Fruit fly (Drosophila melanogaster) whole organism, embryonic: Measurements from ENCODE around the gene CG15536.
A peak's percentile ranks its signal among the peaks of the same experiment; 100 is the strongest.

ENCODE experiments used
- Antp ChIP-seq: fragments of 200-800 bp; sonication (Bioruptor generic); optimal IDR thresholded peaks from 3 replicates; lab custom pipeline; 2016; ENCODE audit warnings: missing biosample characterization, missing genetic modification characterization
- BtbVII ChIP-seq: fragments of 200-800 bp; sonication (Bioruptor generic); optimal IDR thresholded peaks from 3 replicates; lab custom pipeline; 2017; ENCODE audit warnings: missing biosample characterization, mild to moderate bottlenecking, missing genetic modification characterization
- C15 ChIP-seq: fragments of 200-800 bp; sonication (Bioruptor generic); IDR thresholded peaks from 3 replicates; pipeline ENCODE4 v1.3.6; 2022; ENCODE audit warnings: missing biosample characterization, missing genetic modification characterization
- CG10959 ChIP-seq: fragments of 200-800 bp; sonication (Bioruptor generic); IDR thresholded peaks from 2 replicates; pipeline ENCODE4 v1.3.6; 2022; ENCODE audit warnings: missing biosample characterization, missing genetic modification characterization
- CG10979 ChIP-seq: fragments of 200-800 bp; sonication (Bioruptor generic); optimal IDR thresholded peaks from 2 replicates; lab custom pipeline; 2018; ENCODE audit warnings: missing biosample characterization, mild to moderate bottlenecking, missing genetic modification characterization, moderate library complexity
- CG13296 ChIP-seq: fragments of 200-800 bp; sonication (Bioruptor generic); optimal IDR thresholded peaks from 3 replicates; lab custom pipeline; 2018; ENCODE audit warnings: missing biosample characterization, mild to moderate bottlenecking, missing genetic modification characterization
- CG13894 ChIP-seq: fragments of 200-800 bp; sonication (Bioruptor generic); optimal IDR thresholded peaks from 3 replicates; lab custom pipeline; 2018; ENCODE audit warnings: missing biosample characterization, mild to moderate bottlenecking, missing genetic modification characterization, moderate library complexity
- CG14050 ChIP-seq: fragments of 200-800 bp; sonication (Bioruptor generic); IDR thresholded peaks from 3 replicates; pipeline ENCODE4 v1.3.6; 2022; ENCODE audit warnings: missing biosample characterization, missing genetic modification characterization
- CG14667 ChIP-seq: fragments of 200-800 bp; sonication (Bioruptor generic); IDR thresholded peaks from 2 replicates; pipeline ENCODE4 v1.3.6; 2022; ENCODE audit warnings: missing biosample characterization, missing genetic modification characterization
- CG17186 ChIP-seq: fragments of 200-800 bp; sonication (Bioruptor generic); optimal IDR thresholded peaks from 3 replicates; lab custom pipeline; 2017; ENCODE audit warnings: missing biosample characterization, missing genetic modification reagents, missing genetic modification characterization
- CG17359 ChIP-seq: fragments of 200-800 bp; sonication (Bioruptor generic); optimal IDR thresholded peaks from 3 replicates; lab custom pipeline; 2018; ENCODE audit warnings: missing biosample characterization, mild to moderate bottlenecking, missing genetic modification characterization, moderate library complexity
- CG17361 ChIP-seq: fragments of 200-800 bp; sonication (Bioruptor generic); IDR thresholded peaks from 3 replicates; pipeline ENCODE4 v1.3.6; 2022; ENCODE audit warnings: missing biosample characterization, missing genetic modification characterization
- CG1832 ChIP-seq: fragments of 200-800 bp; sonication (Bioruptor generic); optimal IDR thresholded peaks from 2 replicates; lab custom pipeline; 2017; ENCODE audit warnings: missing biosample characterization, mild to moderate bottlenecking, missing genetic modification characterization, inconsistent platforms
- CG2875 ChIP-seq: fragments of 200-800 bp; sonication (Bioruptor generic); optimal IDR thresholded peaks from 2 replicates; lab custom pipeline; 2017; ENCODE audit warnings: missing biosample characterization, mild to moderate bottlenecking, missing genetic modification characterization, missing genetic modification reagents
- CG31365 ChIP-seq: fragments of 200-800 bp; sonication (Bioruptor generic); optimal IDR thresholded peaks from 2 replicates; lab custom pipeline; 2018; ENCODE audit warnings: missing biosample characterization, mild to moderate bottlenecking, missing genetic modification characterization
- CG3726 ChIP-seq: fragments of 200-800 bp; sonication (Bioruptor generic); IDR thresholded peaks from 3 replicates; pipeline ENCODE4, ENCODE4 v1.3.6; 2022; ENCODE audit warnings: missing biosample characterization, missing genetic modification characterization
- CG43689 ChIP-seq: fragments of 200-800 bp; sonication (Bioruptor generic); IDR thresholded peaks from 2 replicates; pipeline ENCODE4 v1.3.6; 2022; ENCODE audit warnings: missing biosample characterization, missing genetic modification characterization
- CG4404 ChIP-seq: fragments of 200-800 bp; sonication (Bioruptor generic); IDR thresholded peaks from 2 replicates; pipeline ENCODE4 v1.3.6; 2022; ENCODE audit warnings: missing biosample characterization, missing genetic modification characterization
- CG7839 ChIP-seq: fragments of 200-800 bp; sonication (Bioruptor generic); optimal IDR thresholded peaks from 3 replicates; lab custom pipeline; 2018; ENCODE audit warnings: missing biosample characterization, mild to moderate bottlenecking, missing genetic modification characterization, moderate library complexity
- CG8089 ChIP-seq: fragments of 200-800 bp; sonication (Bioruptor generic); optimal IDR thresholded peaks from 3 replicates; lab custom pipeline; 2016; ENCODE audit warnings: missing biosample characterization, missing genetic modification characterization
- CG8359 ChIP-seq: fragments of 200-800 bp; sonication (Bioruptor generic); optimal IDR thresholded peaks from 2 replicates; lab custom pipeline; 2017; ENCODE audit warnings: missing biosample characterization, mild to moderate bottlenecking, missing genetic modification characterization, borderline replicate concordance
- CG8944 ChIP-seq: fragments of 200-800 bp; sonication (Bioruptor generic); optimal IDR thresholded peaks from 3 replicates; lab custom pipeline; 2016; ENCODE audit warnings: missing biosample characterization, missing genetic modification characterization
- CG9727 ChIP-seq: fragments of 200-800 bp; sonication (Bioruptor generic); optimal IDR thresholded peaks from 3 replicates; lab custom pipeline; 2017; ENCODE audit warnings: missing biosample characterization, mild to moderate bottlenecking, missing genetic modification characterization
- CG9932 ChIP-seq: fragments of 200-800 bp; sonication (Bioruptor generic); IDR thresholded peaks from 2 replicates; pipeline ENCODE4 v1.3.6; 2022; ENCODE audit warnings: missing biosample characterization, missing genetic modification characterization
- Deaf1 ChIP-seq: fragments of 200-800 bp; optimal IDR thresholded peaks from 3 replicates; lab custom pipeline; 2019; ENCODE audit warnings: missing biosample characterization, mild to moderate bottlenecking, missing genetic modification characterization, moderate library complexity
- HLH3B ChIP-seq: fragments of 200-800 bp; sonication (Bioruptor generic); IDR thresholded peaks from 2 replicates; pipeline ENCODE4 v1.3.6; 2022; ENCODE audit warnings: missing biosample characterization, missing genetic modification characterization
- HLH54F ChIP-seq: fragments of 200-800 bp; sonication (Bioruptor generic); optimal IDR thresholded peaks from 3 replicates; lab custom pipeline; 2016; ENCODE audit warnings: missing biosample characterization, missing genetic modification characterization
- HLHmδ ChIP-seq: fragments of 200-800 bp; sonication (Bioruptor generic); optimal IDR thresholded peaks from 2 replicates; lab custom pipeline; 2018; ENCODE audit warnings: missing biosample characterization, mild to moderate bottlenecking, missing genetic modification characterization, moderate library complexity
- HmgD ChIP-seq: fragments of 200-800 bp; sonication (Bioruptor generic); optimal IDR thresholded peaks from 3 replicates; lab custom pipeline; 2016; ENCODE audit warnings: missing biosample characterization, missing genetic modification characterization
- Neu2 ChIP-seq: fragments of 200-800 bp; sonication (Bioruptor generic); optimal IDR thresholded peaks from 3 replicates; lab custom pipeline; 2016; ENCODE audit warnings: missing biosample characterization, missing genetic modification characterization, borderline replicate concordance
- Ravus ChIP-seq: fragments of 200-800 bp; sonication (Bioruptor generic); IDR thresholded peaks from 2 replicates; pipeline ENCODE4 v1.3.6; 2022; ENCODE audit warnings: missing biosample characterization, missing genetic modification characterization
- Spps ChIP-seq: fragments of 200-800 bp; sonication (Bioruptor generic); optimal IDR thresholded peaks from 2 replicates; lab custom pipeline; 2018; ENCODE audit warnings: missing biosample characterization, mild to moderate bottlenecking, missing genetic modification characterization
- ase ChIP-seq: fragments of 200-800 bp; sonication (Bioruptor generic); IDR thresholded peaks from 3 replicates; pipeline ENCODE4 v1.3.6; 2022; ENCODE audit warnings: missing biosample characterization, missing genetic modification characterization
- bsh ChIP-seq, 2 experiments: fragments of 200-800 bp; sonication (Bioruptor generic); optimal IDR thresholded peaks; 2 replicates each; lab custom pipeline; 2017 to 2018; ENCODE audit warnings: mild to moderate bottlenecking in 2 of 2, missing biosample characterization in 2 of 2, missing genetic modification characterization in 2 of 2, moderate library complexity in 1 of 2
- cad ChIP-seq: fragments of >200 bp; optimal IDR thresholded peaks from 2 replicates; lab custom pipeline; 2017; ENCODE audit warnings: missing biosample characterization, missing genetic modification characterization
- en ChIP-seq: fragments of 200-800 bp; sonication (Bioruptor generic); optimal IDR thresholded peaks from 2 replicates; lab custom pipeline; 2016; ENCODE audit warnings: missing biosample characterization, missing genetic modification characterization
- gro ChIP-seq: fragments of 200-800 bp; sonication (Bioruptor generic); optimal IDR thresholded peaks from 2 replicates; lab custom pipeline; 2016; ENCODE audit warnings: missing biosample characterization, missing genetic modification characterization
- gsb ChIP-seq: fragments of 200-800 bp; sonication (Bioruptor generic); IDR thresholded peaks from 2 replicates; pipeline ENCODE4 v1.3.6; 2022; ENCODE audit warnings: missing biosample characterization, missing genetic modification characterization
- hth ChIP-seq: fragments of >200 bp; optimal IDR thresholded peaks from 2 replicates; lab custom pipeline; 2017; ENCODE audit warnings: inconsistent platforms
- lola ChIP-seq, 3 experiments: fragments of >200 bp in 2 of 3; fragments of 200-800 bp in 1 of 3; sonication (Bioruptor generic) in 1 of 3; optimal IDR thresholded peaks; 2 replicates each; lab custom pipeline; 2017 to 2019; ENCODE audit warnings: missing biosample characterization in 3 of 3, missing genetic modification characterization in 3 of 3, mild to moderate bottlenecking in 1 of 3, moderate library complexity in 1 of 3
- org-1 ChIP-seq: fragments of 200-800 bp; sonication (Bioruptor generic); optimal IDR thresholded peaks from 2 replicates; lab custom pipeline; 2017; ENCODE audit warnings: missing biosample characterization, missing genetic modification characterization
- otp ChIP-seq: fragments of 200-800 bp; sonication (Bioruptor generic); IDR thresholded peaks from 3 replicates; pipeline ENCODE4, ENCODE4 v1.3.6; 2022; ENCODE audit warnings: missing biosample characterization, missing genetic modification characterization
- ranshi ChIP-seq: fragments of 200-800 bp; sonication (Bioruptor generic); IDR thresholded peaks from 2 replicates; pipeline ENCODE4 v1.3.6; 2022; ENCODE audit warnings: missing biosample characterization, missing genetic modification characterization
- run ChIP-seq: fragments of 200-800 bp; sonication (Bioruptor generic); optimal IDR thresholded peaks from 3 replicates; lab custom pipeline; 2018; ENCODE audit warnings: missing biosample characterization, mild to moderate bottlenecking, missing genetic modification characterization
- scrt ChIP-seq: fragments of 200-800 bp; sonication (Bioruptor generic); optimal IDR thresholded peaks from 2 replicates; lab custom pipeline; 2018; ENCODE audit warnings: missing biosample characterization, mild to moderate bottlenecking, missing genetic modification characterization, moderate library complexity
- slp2 ChIP-seq: fragments of 200-800 bp; sonication (Bioruptor generic); optimal IDR thresholded peaks from 2 replicates; lab custom pipeline; 2016; ENCODE audit warnings: missing biosample characterization, missing genetic modification characterization
- toy ChIP-seq: fragments of 200-800 bp; sonication (Bioruptor generic); IDR thresholded peaks from 2 replicates; pipeline ENCODE4 v1.3.6; 2022; ENCODE audit warnings: missing biosample characterization, missing genetic modification characterization
- unc-4 ChIP-seq: fragments of 200-800 bp; sonication (Bioruptor generic); IDR thresholded peaks from 2 replicates; pipeline ENCODE4 v1.3.6; 2022; ENCODE audit warnings: missing biosample characterization, missing genetic modification characterization; ENCODE audit not compliant: partially characterized antibody
- unpg ChIP-seq: fragments of 200-800 bp; sonication (Bioruptor generic); optimal IDR thresholded peaks from 3 replicates; lab custom pipeline; 2018; ENCODE audit warnings: missing biosample characterization, mild to moderate bottlenecking, missing genetic modification characterization, moderate library complexity

The CG15536 gene

DNA sequence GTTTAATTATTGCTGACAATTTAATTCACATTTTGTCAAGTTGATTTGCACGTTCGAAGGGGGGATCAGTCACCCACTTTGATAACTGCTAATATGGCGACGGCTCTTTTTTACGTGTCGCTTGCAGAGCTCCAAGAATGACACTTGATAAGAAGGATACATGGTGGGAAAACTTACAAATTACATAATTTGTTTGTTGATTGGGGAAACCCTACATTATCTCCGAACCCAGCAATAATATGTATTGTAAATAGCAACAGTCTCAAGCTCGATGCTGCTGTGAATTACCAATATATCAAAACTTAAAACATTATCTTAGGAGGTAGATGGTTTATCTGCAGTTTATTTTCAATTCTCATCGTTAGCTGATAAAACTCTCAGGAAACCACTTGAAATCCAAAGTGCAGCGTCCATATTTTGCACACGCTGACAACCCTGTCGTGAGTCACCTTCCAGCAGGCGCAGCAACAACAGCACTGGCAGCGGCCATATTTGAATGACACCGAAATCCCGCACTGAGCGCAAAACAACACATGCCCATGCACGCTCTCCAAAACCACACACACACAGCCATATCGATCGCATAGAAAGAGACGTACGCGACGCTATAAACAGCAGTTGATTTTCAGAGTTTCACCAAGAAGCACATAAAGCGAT, 36.6 kb downstream of the CG15536 start (continued):
- TF ChIP-seq HmgD (GFP tag; lab: Kevin White, UChicago) (peak; percentile 97), CG13894 (tag; lab: Kevin White, UChicago) (peak; percentile 83), CG17361 (GFP tag; lab: Robert Waterston, UW) (peak; percentile 100), CG4404 (GFP tag; lab: Robert Waterston, UW) (peak; percentile 93), HLH3B (GFP tag; lab: Robert Waterston, UW) (peak; percentile 88), en (GFP tag; lab: Kevin White, UChicago) (peak; percentile 95), otp (peak; percentile 73), CG8944 (peak; percentile 97), Ravus (peak; percentile 44), CG3726 (GFP tag; lab: Robert Waterston, UW) (peak; percentile 83), unc-4 (no peak), BtbVII (peak; percentile 94), ranshi (GFP tag; lab: Robert Waterston, UW) (no peak; the same call in none of the 2 replicates), cad (GFP tag; lab: Kevin White, UChicago) (no peak), C15 (0 out of 3 replicates have a peak, but pooled peaks have one; percentile 66), HLHmδ (GFP tag; lab: Kevin White, UChicago) (peak; percentile 82), CG13296 (GFP tag; lab: Kevin White, UChicago) (peak; percentile 91), toy (peak; percentile 74; the same call in 1 of the 2 replicates), HLH54F (GFP tag; lab: Kevin White, UChicago) (peak; percentile 98), gsb (peak; percentile 72), CG9727 (GFP tag; lab: Kevin White, UChicago) (peak; percentile 99), hth (no peak), Antp (GFP tag; lab: Kevin White, UChicago) (peak; percentile 97), CG1832 (GFP tag; lab: Kevin White, UChicago) (no peak), gro (GFP tag; lab: Kevin White, UChicago) (peak; percentile 96), Spps (peak; percentile 77), lola (GFP tag; optimal IDR thresholded peaks at IDR 0.05; lab: Kevin White, UChicago) (peak in 1 of 3 experiments; percentile 99), CG8359 (GFP tag; lab: Kevin White, UChicago) (peak; percentile 87), CG17359 (peak; percentile 85), CG31365 (peak; percentile 69), CG10979 (tag; lab: Kevin White, UChicago) (peak; percentile 94), ase (peak; percentile 78), scrt (GFP tag; lab: Kevin White, UChicago) (peak; percentile 88), CG7839 (tag; lab: Kevin White, UChicago) (peak; percentile 97), CG10959 (GFP tag; lab: Robert Waterston, UW) (peak; percentile 80), CG14050 (GFP tag; lab: Robert Waterston, UW) (peak; percentile 80), CG2875 (GFP tag; lab: Kevin White, UChicago) (peak; percentile 92), Deaf1 (peak; percentile 66), bsh (GFP tag; optimal IDR thresholded peaks at IDR 0.05; lab: Kevin White, UChicago) (peak; percentile 86 to 94), unpg (peak; percentile 88), CG14667 (GFP tag; lab: Robert Waterston, UW) (peak; percentile 79; the same call in 1 of the 2 replicates), CG9932 (peak; percentile 90), Neu2 (GFP tag; lab: Kevin White, UChicago) (peak; percentile 95), slp2 (GFP tag; lab: Kevin White, UChicago) (peak; percentile 98), org-1 (GFP tag; lab: Kevin White, UChicago) (peak; percentile 98), CG8089 (peak; percentile 97), CG43689 (peak; percentile 34; the same call in 1 of the 2 replicates), run (tag; lab: Kevin White, UChicago) (peak; percentile 76), CG17186 (GFP tag; lab: Kevin White, UChicago) (peak; percentile 88)
